Fruit fly (Drosophila melanogaster): Measurements from ENCODE around the gene knrl.

The knrl gene

dm6 chr3L:20644637-20645036 is 24.2 kb upstream of the knrl start:
- TF ChIP-seq Crg-1 (GFP tag; optimal IDR thresholded peaks at IDR 0.05), result no peak
- TF ChIP-seq bab1 (GFP tag; optimal IDR thresholded peaks at IDR 0.05), result no peak
- no peak for TF ChIP-seq cnc (optimal IDR thresholded peaks at IDR 0.05)

- no peak for TF ChIP-seq CG12768 (GFP tag; optimal IDR thresholded peaks at IDR 0.05)
- no peak for TF ChIP-seq toe (GFP tag; optimal IDR thresholded peaks at IDR 0.05)
- no peak for TF ChIP-seq cnc (optimal IDR thresholded peaks at IDR 0.05)
- no peak for TF ChIP-seq cic (GFP tag; optimal IDR thresholded peaks at IDR 0.05)
- no peak for TF ChIP-seq Clk (GFP tag; optimal IDR thresholded peaks at IDR 0.05)
- no peak for TF ChIP-seq CG7045 (GFP tag; optimal IDR thresholded peaks at IDR 0.05)
- TF ChIP-seq ovo (GFP tag; optimal IDR thresholded peaks at IDR 0.05), result no peak
- no peak for TF ChIP-seq CG33017 (tag; optimal IDR thresholded peaks at IDR 0.05)
- TF ChIP-seq CG14711 (tag; optimal IDR thresholded peaks at IDR 0.05), result no peak
- TF ChIP-seq kay (GFP tag; ENCODE audit: borderline replicate concordance), result no peak
- TF ChIP-seq CG5204 (GFP tag; optimal IDR thresholded peaks at IDR 0.05), result no peak
- no peak for TF ChIP-seq pad (GFP tag; optimal IDR thresholded peaks at IDR 0.05)
- no peak for TF ChIP-seq CG7101 (tag; optimal IDR thresholded peaks at IDR 0.05)
- no peak for TF ChIP-seq Mnt (GFP tag; optimal IDR thresholded peaks at IDR 0.05)
- TF ChIP-seq bab1 (GFP tag; optimal IDR thresholded peaks at IDR 0.05), result no peak
- TF ChIP-seq tj (GFP tag; optimal IDR thresholded peaks at IDR 0.05), result no peak
- no peak for TF ChIP-seq CG1620 (GFP tag; optimal IDR thresholded peaks at IDR 0.05)
- no peak for TF ChIP-seq Hr96 (GFP tag; optimal IDR thresholded peaks at IDR 0.05)
- TF ChIP-seq Crg-1 (GFP tag; optimal IDR thresholded peaks at IDR 0.05), result no peak
Measured at dm6 chr3L:20643774-20644173, 23.3 kb upstream of the knrl start.

dm6 chr3L:20637845-20638244 is 17.4 kb upstream of the knrl start:
- TF ChIP-seq CG33017 (tag; optimal IDR thresholded peaks at IDR 0.05) (no peak), cic (GFP tag; optimal IDR thresholded peaks at IDR 0.05) (no peak), Mnt (GFP tag; optimal IDR thresholded peaks at IDR 0.05) (no peak), cnc (optimal IDR thresholded peaks at IDR 0.05) (no peak), ovo (GFP tag; optimal IDR thresholded peaks at IDR 0.05) (no peak), CG5204 (GFP tag; optimal IDR thresholded peaks at IDR 0.05) (no peak), CG7045 (GFP tag; optimal IDR thresholded peaks at IDR 0.05) (no peak), Hr96 (GFP tag; optimal IDR thresholded peaks at IDR 0.05) (no peak), kay (GFP tag; ENCODE audit: borderline replicate concordance) (no peak), Crg-1 (GFP tag; optimal IDR thresholded peaks at IDR 0.05) (no peak), bab1 (GFP tag; optimal IDR thresholded peaks at IDR 0.05) (no peak)

DNA sequence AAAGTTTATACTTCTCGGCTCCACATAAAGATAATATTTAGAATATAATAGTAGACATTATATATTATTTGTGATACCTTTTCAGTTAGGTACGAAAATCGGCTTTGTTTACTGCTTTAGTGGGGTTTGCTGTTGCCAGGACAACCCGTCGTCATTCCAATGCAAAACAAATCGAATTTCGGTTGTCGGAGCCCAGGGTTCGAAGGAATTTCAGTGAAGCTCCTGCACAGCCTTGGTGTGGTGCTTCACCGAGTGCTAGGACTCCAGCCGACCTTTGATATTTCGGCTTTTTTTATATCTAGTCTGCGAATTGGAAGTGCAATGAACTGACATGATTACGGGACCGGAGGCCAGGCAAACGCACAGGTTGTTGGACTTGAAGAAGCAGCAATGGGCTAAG is 16.4 kb upstream of the knrl start, which contains the start of gene CG13251:
CG13251 (plus strand) TSS at position 301 of the 400 bp plus-strand sequence.
- no peak for TF ChIP-seq cnc (optimal IDR thresholded peaks at IDR 0.05)
- no peak for TF ChIP-seq CG14711 (tag; optimal IDR thresholded peaks at IDR 0.05)
- TF ChIP-seq CG5204 (GFP tag; optimal IDR thresholded peaks at IDR 0.05), result no peak
- no peak for TF ChIP-seq pad (GFP tag; optimal IDR thresholded peaks at IDR 0.05)
- TF ChIP-seq Crg-1 (GFP tag; optimal IDR thresholded peaks at IDR 0.05), result no peak
- no peak for TF ChIP-seq CG1620 (GFP tag; optimal IDR thresholded peaks at IDR 0.05)
- no peak for TF ChIP-seq ovo (GFP tag; optimal IDR thresholded peaks at IDR 0.05)
- TF ChIP-seq CG33017 (tag; optimal IDR thresholded peaks at IDR 0.05), result no peak
- no peak for TF ChIP-seq Mnt (GFP tag; optimal IDR thresholded peaks at IDR 0.05)
- TF ChIP-seq kay (GFP tag; ENCODE audit: borderline replicate concordance), result no peak
- TF ChIP-seq Hr96 (GFP tag; optimal IDR thresholded peaks at IDR 0.05), result no peak
- no peak for TF ChIP-seq bab1 (GFP tag; optimal IDR thresholded peaks at IDR 0.05)
- no peak for TF ChIP-seq cic (GFP tag; optimal IDR thresholded peaks at IDR 0.05)
- TF ChIP-seq CG7101 (tag; optimal IDR thresholded peaks at IDR 0.05), result no peak
- no peak for TF ChIP-seq CG11617 (GFP tag; optimal IDR thresholded peaks at IDR 0.05)
- TF ChIP-seq Clk (GFP tag; optimal IDR thresholded peaks at IDR 0.05), result no peak
- no peak for TF ChIP-seq tj (GFP tag; optimal IDR thresholded peaks at IDR 0.05)
- TF ChIP-seq CG7045 (GFP tag; optimal IDR thresholded peaks at IDR 0.05), result no peak
- no peak for TF ChIP-seq CG12768 (GFP tag; optimal IDR thresholded peaks at IDR 0.05)
- TF ChIP-seq toe (GFP tag; optimal IDR thresholded peaks at IDR 0.05), result no peak

DNA sequence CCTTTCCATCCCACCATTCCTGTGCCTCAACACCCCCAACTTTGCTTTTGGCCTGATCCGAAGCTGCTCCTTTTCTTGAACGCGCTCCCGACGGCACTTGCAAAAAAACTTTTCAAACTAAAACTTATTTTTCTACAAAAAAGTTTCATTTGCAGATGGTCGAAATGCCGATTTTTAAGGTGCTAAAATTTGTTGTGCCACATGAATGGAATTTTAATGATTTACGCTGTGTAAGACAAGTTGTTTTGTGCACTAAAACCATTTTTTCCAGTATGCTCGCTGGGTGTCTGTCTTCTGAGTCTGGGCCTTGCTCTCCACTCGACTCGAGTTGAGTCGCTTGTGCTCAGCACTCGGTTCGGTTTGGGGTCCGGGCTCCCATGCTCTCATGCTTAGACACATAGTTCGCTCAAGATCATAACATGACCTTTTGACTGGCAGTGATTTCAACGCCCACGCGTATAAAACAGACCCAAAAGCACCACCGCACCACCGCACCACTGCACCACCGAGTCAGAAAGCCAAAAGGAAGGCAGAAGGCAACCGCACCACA is 15.2 kb upstream of the knrl start:
- no peak for TF ChIP-seq bab1 (GFP tag; optimal IDR thresholded peaks at IDR 0.05)
- TF ChIP-seq CG11617 (GFP tag; optimal IDR thresholded peaks at IDR 0.05), result no peak
- TF ChIP-seq CG14711 (tag; optimal IDR thresholded peaks at IDR 0.05), result no peak

dm6 chr3L:20634459-20634858 is 14.0 kb upstream of the knrl start:
- no peak for TF ChIP-seq cnc (optimal IDR thresholded peaks at IDR 0.05)
- no peak for TF ChIP-seq Mnt (GFP tag; optimal IDR thresholded peaks at IDR 0.05)
- TF ChIP-seq toe (GFP tag; optimal IDR thresholded peaks at IDR 0.05), result no peak
- TF ChIP-seq tj (GFP tag; optimal IDR thresholded peaks at IDR 0.05), result no peak
- no peak for TF ChIP-seq Hr96 (GFP tag; optimal IDR thresholded peaks at IDR 0.05)
- no peak for TF ChIP-seq CG11617 (GFP tag; optimal IDR thresholded peaks at IDR 0.05)
- TF ChIP-seq CG12768 (GFP tag; optimal IDR thresholded peaks at IDR 0.05), result no peak
- peak; percentile 6 for TF ChIP-seq CG5204 (GFP tag; optimal IDR thresholded peaks at IDR 0.05)

dm6 chr3L:20632320-20632719 is 11.9 kb upstream of the knrl start:
- no peak for TF ChIP-seq CG5204 (GFP tag; optimal IDR thresholded peaks at IDR 0.05)
- no peak for TF ChIP-seq CG33017 (tag; optimal IDR thresholded peaks at IDR 0.05)
- no peak for TF ChIP-seq CG14711 (tag; optimal IDR thresholded peaks at IDR 0.05)
- TF ChIP-seq CG1620 (GFP tag; optimal IDR thresholded peaks at IDR 0.05), result no peak
- no peak for TF ChIP-seq tj (GFP tag; optimal IDR thresholded peaks at IDR 0.05)
- TF ChIP-seq bab1 (GFP tag; optimal IDR thresholded peaks at IDR 0.05), result no peak
- TF ChIP-seq CG7101 (tag; optimal IDR thresholded peaks at IDR 0.05), result no peak
- TF ChIP-seq CG11617 (GFP tag; optimal IDR thresholded peaks at IDR 0.05), result no peak
- TF ChIP-seq CG12768 (GFP tag; optimal IDR thresholded peaks at IDR 0.05), result no peak
- TF ChIP-seq cic (GFP tag; optimal IDR thresholded peaks at IDR 0.05), result no peak
- no peak for TF ChIP-seq Mnt (GFP tag; optimal IDR thresholded peaks at IDR 0.05)
- TF ChIP-seq toe (GFP tag; optimal IDR thresholded peaks at IDR 0.05), result no peak

All from whole organism, adult.